Worm (Caenorhabditis elegans) whole organism, mixed stage, embryonic: ENCODE results near the gene gcna-1.

Experiments used
- hlh-1 ChIP-seq: fragments of 150-350 bp; optimal IDR thresholded peaks from 2 replicates; lab custom pipeline; 2014; ENCODE audit warnings: missing biosample characterization, missing genetic modification reagents, missing genetic modification characterization
- lsy-2 ChIP-seq: fragments of 150-350 bp; optimal IDR thresholded peaks from 2 replicates; lab custom pipeline; 2014; ENCODE audit warnings: missing biosample characterization, missing genetic modification characterization
- nhr-12 ChIP-seq: fragments of 150-350 bp; optimal IDR thresholded peaks from 2 replicates; lab custom pipeline; 2014; ENCODE audit warnings: missing biosample characterization, missing genetic modification characterization
- nhr-76 ChIP-seq: sonication (generic microtip); optimal IDR thresholded peaks from 2 replicates; lab custom pipeline; 2017; ENCODE audit warnings: missing biosample characterization, missing genetic modification characterization
- unc-62 ChIP-seq: fragments of 150-350 bp; optimal IDR thresholded peaks from 2 replicates; lab custom pipeline; 2014; ENCODE audit warnings: missing biosample characterization, missing genetic modification reagents, missing genetic modification characterization
- ztf-11 ChIP-seq: fragments of 150-350 bp; optimal IDR thresholded peaks from 2 replicates; lab custom pipeline; 2014; ENCODE audit warnings: missing biosample characterization, missing genetic modification characterization

DNA sequence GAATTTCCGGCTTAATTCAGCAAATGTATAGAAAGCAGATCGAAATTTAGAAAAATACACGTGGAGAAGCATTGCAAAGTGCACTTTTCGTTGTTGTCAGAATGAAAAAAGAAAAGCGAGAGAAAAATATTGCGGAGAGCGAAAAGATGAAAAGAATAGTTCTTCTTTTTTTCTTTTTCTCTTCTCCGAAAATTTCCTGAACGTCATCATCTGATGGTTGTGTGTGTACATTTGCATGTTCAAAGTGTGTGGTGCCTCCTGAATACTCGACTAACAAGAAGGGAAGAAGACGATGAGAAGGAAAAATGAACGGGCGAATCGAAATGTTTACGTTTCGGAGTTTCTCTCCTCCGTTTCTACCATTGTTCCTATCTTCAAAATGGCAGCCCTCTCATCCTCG is 18.8 kb downstream of the gcna-1 start:
- no peak for TF ChIP-seq hlh-1
- no peak for TF ChIP-seq unc-62 (GFP tag; lab: Kevin White, UChicago)
- no peak for TF ChIP-seq ztf-11 (tag; lab: Kevin White, UChicago)
- TF ChIP-seq nhr-12, result no peak
- TF ChIP-seq nhr-76 (tag; lab: Kevin White, UChicago), result no peak
- no peak for TF ChIP-seq lsy-2
